Worm (Caenorhabditis elegans) whole organism, L4 larva: Measurements from ENCODE around the gene his-8.

ENCODE experiments used
- T20F7.1 ChIP-seq: fragments of 200-800 bp; sonication (Bioruptor generic); optimal IDR thresholded peaks from 2 replicates; lab custom pipeline; 2018; ENCODE audit warnings: mild to moderate bottlenecking, missing genetic modification characterization, missing compliant biosample characterization
- Y105C5A.15 ChIP-seq: fragments of 200-800 bp; sonication (Bioruptor generic); IDR thresholded peaks from 2 replicates; pipeline ENCODE4 v1.3.6; 2022; ENCODE audit warnings: missing genetic modification characterization, missing compliant biosample characterization
- Y5F2A.4 ChIP-seq: fragments of 200-800 bp; sonication (Bioruptor generic); optimal IDR thresholded peaks from 2 replicates; lab custom pipeline; 2018; ENCODE audit warnings: mild to moderate bottlenecking, missing genetic modification characterization, missing compliant biosample characterization
- Y75B8A.6 ChIP-seq: fragments of 200-800 bp; sonication (Bioruptor generic); IDR thresholded peaks from 2 replicates; pipeline ENCODE4 v1.3.6; 2022; ENCODE audit warnings: missing genetic modification reagents, missing genetic modification characterization, missing compliant biosample characterization
- ZK546.5 ChIP-seq, 2 experiments: sonication (generic microtip); optimal IDR thresholded peaks; 2 replicates each; lab custom pipeline; 2017; ENCODE audit warnings: missing biosample characterization in 2 of 2, missing genetic modification characterization in 2 of 2
- aha-1 ChIP-seq: fragments of 150-350 bp; peaks from one replicate; lab custom pipeline; 2014; ENCODE audit warnings: missing biosample characterization, missing genetic modification characterization
- aly-2 ChIP-seq: sonication (generic microtip); optimal IDR thresholded peaks from 2 replicates; lab custom pipeline; 2018; ENCODE audit warnings: missing biosample characterization, missing genetic modification characterization
- ama-1 ChIP-seq: fragments of 150-350 bp; optimal IDR thresholded peaks from 2 replicates; lab custom pipeline; 2014; ENCODE audit warnings: inconsistent platforms, mixed read lengths
- arid-1 ChIP-seq: fragments of 200-800 bp; sonication (Bioruptor generic); conservative IDR thresholded peaks from 2 replicates; pipeline ENCODE4 v1.3.6; 2022; ENCODE audit warnings: missing genetic modification reagents, missing genetic modification characterization, missing compliant biosample characterization
- attf-4 ChIP-seq: sonication (generic microtip); optimal IDR thresholded peaks from 3 replicates; lab custom pipeline; 2017; ENCODE audit warnings: missing biosample characterization, missing genetic modification characterization
- ceh-20 ChIP-seq: fragments of 200-800 bp; sonication (Bioruptor generic); IDR thresholded peaks from 2 replicates; pipeline ENCODE4 v1.3.6; 2022; ENCODE audit warnings: missing genetic modification reagents, missing genetic modification characterization, missing compliant biosample characterization
- ces-1 ChIP-seq: fragments of 150-350 bp; sonication (generic microtip); optimal IDR thresholded peaks from 4 replicates; lab custom pipeline; 2014; ENCODE audit warnings: missing biosample characterization, missing genetic modification reagents, missing genetic modification characterization
- ctbp-1 ChIP-seq: fragments of 200-800 bp; sonication (Bioruptor generic); IDR thresholded peaks from 2 replicates; pipeline ENCODE4 v1.3.6; 2022; ENCODE audit warnings: missing genetic modification reagents, missing genetic modification characterization, missing compliant biosample characterization
- daf-19 ChIP-seq: fragments of 200-800 bp; sonication (Bioruptor generic); conservative IDR thresholded peaks from 2 replicates; pipeline ENCODE4 v1.3.6; 2022; ENCODE audit warnings: missing genetic modification characterization, missing compliant biosample characterization
- dmd-6 ChIP-seq: fragments of 200-800 bp; sonication (Bioruptor generic); IDR thresholded peaks from 2 replicates; pipeline ENCODE4 v1.3.6; 2022; ENCODE audit warnings: missing genetic modification reagents, missing genetic modification characterization, missing compliant biosample characterization
- dpl-1 ChIP-seq: fragments of 150-350 bp; optimal IDR thresholded peaks from 2 replicates; lab custom pipeline; 2014; ENCODE audit warnings: missing biosample characterization, missing genetic modification reagents, missing genetic modification characterization
- duxl-1 ChIP-seq: sonication (generic microtip); optimal IDR thresholded peaks from 2 replicates; lab custom pipeline; 2016; ENCODE audit warnings: mild to moderate bottlenecking, missing genetic modification characterization, moderate library complexity, missing compliant biosample characterization; ENCODE audit not compliant: poor library complexity
- dve-1 ChIP-seq: sonication (generic microtip); optimal IDR thresholded peaks from 2 replicates; lab custom pipeline; 2017; ENCODE audit warnings: antibody characterized with exemption, mild to moderate bottlenecking, missing genetic modification characterization, missing compliant biosample characterization; ENCODE audit not compliant: insufficient read depth
- egl-43 ChIP-seq: fragments of 200-800 bp; sonication (Bioruptor generic); IDR thresholded peaks from 2 replicates; pipeline ENCODE4 v1.3.6; 2022; ENCODE audit warnings: missing genetic modification reagents, missing genetic modification characterization, missing compliant biosample characterization
- lim-7 ChIP-seq: fragments of 200-800 bp; sonication (Bioruptor generic); IDR thresholded peaks from 2 replicates; pipeline ENCODE4 v1.3.6; 2022; ENCODE audit warnings: missing genetic modification characterization, missing compliant biosample characterization
- lin-1 ChIP-seq: fragments of 200-800 bp; sonication (Bioruptor generic); IDR thresholded peaks from 2 replicates; pipeline ENCODE4 v1.3.6; 2022; ENCODE audit warnings: missing genetic modification reagents, missing genetic modification characterization, missing compliant biosample characterization
- lin-39 ChIP-seq: fragments of 150-350 bp; optimal IDR thresholded peaks from 2 replicates; lab custom pipeline; 2014; ENCODE audit warnings: missing biosample characterization, missing genetic modification reagents, missing genetic modification characterization
- lsy-2 ChIP-seq, 2 experiments: fragments of 150-350 bp in 1 of 2; sonication (generic microtip) in 1 of 2; optimal IDR thresholded peaks; 2 replicates each; lab custom pipeline; 2014 to 2017; ENCODE audit warnings: missing biosample characterization in 2 of 2, missing genetic modification characterization in 2 of 2
- madf-5 ChIP-seq, 2 experiments: fragments of 200-800 bp; sonication (Bioruptor generic); IDR thresholded peaks; 2 replicates each; pipeline ENCODE4 v1.3.6; 2022; ENCODE audit warnings: missing compliant biosample characterization in 2 of 2, missing genetic modification characterization in 2 of 2
- mxl-3 ChIP-seq: fragments of 200-800 bp; sonication (Bioruptor generic); optimal IDR thresholded peaks from 2 replicates; lab custom pipeline; 2018; ENCODE audit warnings: mild to moderate bottlenecking, missing genetic modification characterization, missing compliant biosample characterization
- nhr-111 ChIP-seq: fragments of 200-800 bp; sonication (Bioruptor generic); optimal IDR thresholded peaks from 2 replicates; lab custom pipeline; 2018; ENCODE audit warnings: mild to moderate bottlenecking, missing genetic modification characterization, missing compliant biosample characterization
- nhr-25 ChIP-seq: sonication (generic microtip); optimal IDR thresholded peaks from 2 replicates; lab custom pipeline; 2017; ENCODE audit warnings: missing genetic modification characterization, mild to moderate bottlenecking, missing compliant biosample characterization, antibody characterized with exemption, moderate library complexity, borderline replicate concordance; ENCODE audit not compliant: insufficient read depth
- nhr-41 ChIP-seq: fragments of 200-800 bp; sonication (Bioruptor generic); IDR thresholded peaks from 2 replicates; pipeline ENCODE4 v1.3.6; 2022; ENCODE audit warnings: missing genetic modification reagents, missing genetic modification characterization, missing compliant biosample characterization
- nhr-42 ChIP-seq: fragments of 200-800 bp; sonication (Bioruptor generic); IDR thresholded peaks from 2 replicates; pipeline ENCODE4 v1.3.6; 2022; ENCODE audit warnings: missing genetic modification characterization, missing compliant biosample characterization
- nhr-6 ChIP-seq: fragments of 150-350 bp; optimal IDR thresholded peaks from 2 replicates; lab custom pipeline; 2014; ENCODE audit warnings: missing biosample characterization, missing genetic modification characterization
- nhr-76 ChIP-seq: fragments of 150-350 bp; optimal IDR thresholded peaks from 2 replicates; lab custom pipeline; 2014; ENCODE audit warnings: missing biosample characterization, missing genetic modification characterization
- pha-4 ChIP-seq, 2 experiments: fragments of 150-350 bp in 1 of 2; fragments of 200-800 bp in 1 of 2; sonication (Bioruptor generic) in 1 of 2; IDR thresholded peaks in 1 of 2; optimal IDR thresholded peaks in 1 of 2; 2 replicates each; pipeline versions ENCODE4 v1.3.6 to Lab custom; 2014 to 2022; ENCODE audit warnings: missing genetic modification characterization in 2 of 2, missing genetic modification reagents in 2 of 2, missing biosample characterization in 1 of 2, missing compliant biosample characterization in 1 of 2
- pqm-1 ChIP-seq: sonication (generic microtip); optimal IDR thresholded peaks from 2 replicates; lab custom pipeline; 2017; ENCODE audit warnings: missing biosample characterization, missing genetic modification characterization
- skn-1 ChIP-seq: fragments of 150-350 bp; optimal IDR thresholded peaks from 2 replicates; lab custom pipeline; 2014; ENCODE audit warnings: missing biosample characterization, missing genetic modification characterization
- snpc-1.2 ChIP-seq: fragments of 200-800 bp; sonication (Bioruptor generic); IDR thresholded peaks from 2 replicates; pipeline ENCODE4 v1.3.6; 2022; ENCODE audit warnings: missing genetic modification reagents, missing genetic modification characterization, missing compliant biosample characterization
- tag-97 ChIP-seq: fragments of 200-800 bp; sonication (Bioruptor generic); IDR thresholded peaks from 2 replicates; pipeline ENCODE4 v1.3.6; 2022; ENCODE audit warnings: missing genetic modification characterization, missing compliant biosample characterization
- tra-1 ChIP-seq: fragments of 200-800 bp; sonication (Bioruptor generic); IDR thresholded peaks from 2 replicates; pipeline ENCODE4 v1.3.6; 2022; ENCODE audit warnings: missing genetic modification reagents, missing genetic modification characterization, missing compliant biosample characterization
- unc-62 ChIP-seq, 3 experiments: fragments of 150-350 bp in 1 of 3; sonication (generic microtip); optimal IDR thresholded peaks in 2 of 3; peaks in 1 of 3; 1 replicate in 1 of 3; 2 replicates in 2 of 3; lab custom pipeline; 2014 to 2017; ENCODE audit warnings: missing biosample characterization in 3 of 3, missing genetic modification characterization in 3 of 3, missing genetic modification reagents in 3 of 3, missing genotype in 1 of 3
- vab-7 ChIP-seq: fragments of 200-800 bp; sonication (Bioruptor generic); IDR thresholded peaks from 2 replicates; pipeline ENCODE4 v1.3.6; 2022; ENCODE audit warnings: missing genetic modification reagents, missing genetic modification characterization, missing compliant biosample characterization
- zfp-2 ChIP-seq: sonication (generic microtip); optimal IDR thresholded peaks from 2 replicates; lab custom pipeline; 2016; ENCODE audit warnings: mild to moderate bottlenecking, missing genetic modification characterization, missing compliant biosample characterization

Gene his-8

ce11 chrV:8495106-8495505 lies 37.8 kb downstream of the his-8 start (continued):
- TF ChIP-seq aly-2 (no peak), Y105C5A.15 (no peak), arid-1 (GFP tag; lab: Robert Waterston, UW) (0 out of 2 replicates have a peak, but pooled peaks have one; percentile 28), skn-1 (no peak), nhr-25 (tag; lab: Kevin White, UChicago) (no peak), ama-1 (no peak), T20F7.1 (GFP tag; lab: Kevin White, UChicago) (no peak), zfp-2 (no peak), daf-19 (0 out of 2 replicates have a peak, but pooled peaks have one; percentile 57), nhr-41 (GFP tag; lab: Robert Waterston, UW) (0 out of 2 replicates have a peak, but pooled peaks have one; percentile 45), nhr-76 (tag; lab: Kevin White, UChicago) (no peak), Y5F2A.4 (no peak), lin-1 (GFP tag; lab: Robert Waterston, UW) (no peak), duxl-1 (tag; lab: Kevin White, UChicago) (no peak), lin-39 (tag; lab: Kevin White, UChicago) (no peak), nhr-111 (GFP tag; lab: Kevin White, UChicago) (no peak), tag-97 (GFP tag; lab: Robert Waterston, UW) (no peak), dmd-6 (GFP tag; lab: Robert Waterston, UW) (no peak), madf-5 (GFP tag; IDR thresholded peaks at IDR 0.05; lab: Robert Waterston, UW) (peak in 1 of 2 experiments; percentile 28; a peak in 1 of 4 replicates), nhr-6 (tag; lab: Kevin White, UChicago) (no peak), ces-1 (GFP tag; lab: Kevin White, UChicago) (no peak), aha-1 (tag; lab: Kevin White, UChicago) (no peak), ZK546.5 (tag; optimal IDR thresholded peaks at IDR 0.05; lab: Kevin White, UChicago) (no peak), snpc-1.2 (GFP tag; lab: Robert Waterston, UW) (peak; percentile 35; the same call in 1 of the 2 replicates), attf-4 (no peak), lsy-2 (tag; optimal IDR thresholded peaks at IDR 0.05; lab: Kevin White, UChicago) (no peak), tra-1 (GFP tag; lab: Robert Waterston, UW) (no peak), pqm-1 (tag; lab: Kevin White, UChicago) (no peak), lim-7 (peak; percentile 75), dve-1 (tag; lab: Kevin White, UChicago) (no peak), ceh-20 (GFP tag; lab: Robert Waterston, UW) (no peak), vab-7 (GFP tag; lab: Robert Waterston, UW) (peak; percentile 64), pha-4 (GFP tag; IDR thresholded peaks at IDR 0.05; lab: Robert Waterston, UW) (peak; percentile 34; the same call in 1 of the 2 replicates), pha-4 (tag; optimal IDR thresholded peaks at IDR 0.05; lab: Kevin White, UChicago) (no peak), Y75B8A.6 (GFP tag; lab: Robert Waterston, UW) (no peak), egl-43 (GFP tag; lab: Robert Waterston, UW) (peak; percentile 63; the same call in 1 of the 2 replicates)

ce11 chrV:8494260-8494939 lies 38.5 kb downstream of the his-8 start, which contains the start of gene pxn-1:
TSS of gene pxn-1 (plus strand) at chrV:8494889.
- TF ChIP-seq unc-62 (GFP tag; optimal IDR thresholded peaks at IDR 0.05 in 1 of 2; lab: Kevin White, UChicago) (peak in 1 of 2 experiments; percentile 77), unc-62 (tag; optimal IDR thresholded peaks at IDR 0.05; lab: Kevin White, UChicago) (no peak), pqm-1 (tag; lab: Kevin White, UChicago) (no peak), dpl-1 (GFP tag; lab: Kevin White, UChicago) (no peak), aly-2 (no peak), mxl-3 (GFP tag; lab: Kevin White, UChicago) (no peak), ctbp-1 (GFP tag; lab: Robert Waterston, UW) (no peak), nhr-42 (GFP tag; lab: Robert Waterston, UW) (no peak), ZK546.5 (tag; optimal IDR thresholded peaks at IDR 0.05; lab: Kevin White, UChicago) (no peak)
